Fruit fly (Drosophila melanogaster): Measurements from ENCODE around the gene Gem4c.

Gem4c gene

dm6 chrX:3948889-3949288 is 4.0 kb downstream of the Gem4c start, which contains the start of gene Vap33 (continued):
- TF ChIP-seq ATbp (GFP tag; optimal IDR thresholded peaks at IDR 0.05) (no peak), HmgZ (tag; optimal IDR thresholded peaks at IDR 0.05) (no peak), Dll (GFP tag; IDR thresholded peaks at IDR 0.05; ENCODE audit: partially characterized antibody) (peak; percentile 92), CG32772 (GFP tag; IDR thresholded peaks at IDR 0.05) (peak; percentile 20; the same call in 1 of the 2 replicates), CG2120 (GFP tag; optimal IDR thresholded peaks at IDR 0.05) (no peak), YL-1 (GFP tag; optimal IDR thresholded peaks at IDR 0.05) (peak; percentile 2), CG9876 (GFP tag; optimal IDR thresholded peaks at IDR 0.05) (no peak), Ssrp (tag; optimal IDR thresholded peaks at IDR 0.05) (no peak), sc (optimal IDR thresholded peaks at IDR 0.05) (no peak), sc (GFP tag; optimal IDR thresholded peaks at IDR 0.05) (no peak), Opbp (GFP tag; IDR thresholded peaks at IDR 0.05; ENCODE audit: partially characterized antibody) (peak; percentile 89), CG2199 (GFP tag; IDR thresholded peaks at IDR 0.05) (no peak), ewg (GFP tag; optimal IDR thresholded peaks at IDR 0.05) (no peak), mam (GFP tag; optimal IDR thresholded peaks at IDR 0.05) (no peak), inv (GFP tag; IDR thresholded peaks at IDR 0.05; ENCODE audit: partially characterized antibody) (peak; percentile 91), CG6254 (GFP tag; optimal IDR thresholded peaks at IDR 0.05) (no peak), Vsx1 (GFP tag; optimal IDR thresholded peaks at IDR 0.05) (no peak), zen2 (GFP tag; IDR thresholded peaks at IDR 0.05; ENCODE audit: partially characterized antibody) (peak; percentile 86; the same call in 2 of the 3 replicates), Doc3 (GFP tag; IDR thresholded peaks at IDR 0.05; ENCODE audit: partially characterized antibody) (peak; percentile 92), prd (optimal IDR thresholded peaks at IDR 0.05) (no peak), prd (GFP tag; IDR thresholded peaks at IDR 0.05) (no peak), CG15073 (GFP tag; optimal IDR thresholded peaks at IDR 0.05) (no peak), Awh (GFP tag; IDR thresholded peaks at IDR 0.05) (no peak), CG6683 (GFP tag; optimal IDR thresholded peaks at IDR 0.05) (no peak), nom (GFP tag; optimal IDR thresholded peaks at IDR 0.05) (no peak), CG32532 (GFP tag; IDR thresholded peaks at IDR 0.05) (no peak), peb (GFP tag; IDR thresholded peaks at IDR 0.05) (no peak), Dbx (GFP tag; IDR thresholded peaks at IDR 0.05) (no peak), CG9932 (GFP tag; IDR thresholded peaks at IDR 0.05) (no peak), CG33213 (GFP tag; optimal IDR thresholded peaks at IDR 0.05) (no peak), CG6813 (GFP tag; optimal IDR thresholded peaks at IDR 0.05) (no peak), CG14860 (GFP tag; IDR thresholded peaks at IDR 0.05; ENCODE audit: partially characterized antibody) (peak; percentile 87), CG2116 (GFP tag; optimal IDR thresholded peaks at IDR 0.05) (peak; percentile 42), knrl (GFP tag; IDR thresholded peaks at IDR 0.05; ENCODE audit: partially characterized antibody) (peak; percentile 94), CG14965 (GFP tag; optimal IDR thresholded peaks at IDR 0.05; ENCODE audit: borderline replicate concordance) (no peak), rib (GFP tag; IDR thresholded peaks at IDR 0.05) (no peak), CG5180 (GFP tag; optimal IDR thresholded peaks at IDR 0.05) (no peak), CG15514 (GFP tag; optimal IDR thresholded peaks at IDR 0.05) (no peak), CG13296 (GFP tag; optimal IDR thresholded peaks at IDR 0.05) (no peak), stwl (tag; optimal IDR thresholded peaks at IDR 0.05) (peak; percentile 26), CG7556 (GFP tag; optimal IDR thresholded peaks at IDR 0.05) (no peak), CG34376 (GFP tag; optimal IDR thresholded peaks at IDR 0.05) (no peak), E2f2 (GFP tag; IDR thresholded peaks at IDR 0.05) (0 out of 2 replicates have a peak, but pooled peaks have one; percentile 12), CG17361 (GFP tag; IDR thresholded peaks at IDR 0.05) (no peak), Hmr (GFP tag; optimal IDR thresholded peaks at IDR 0.05) (no peak), eve (GFP tag; optimal IDR thresholded peaks at IDR 0.05) (no peak), sima (GFP tag; optimal IDR thresholded peaks at IDR 0.05) (no peak), CG6175 (GFP tag; IDR thresholded peaks at IDR 0.05) (no peak), fd96Cb (tag; optimal IDR thresholded peaks at IDR 0.05) (no peak), cato (GFP tag; optimal IDR thresholded peaks at IDR 0.05; ENCODE audit: borderline replicate concordance) (no peak)
